Fruit fly (Drosophila melanogaster) whole organism, adult: ENCODE measurements around the gene Sema1a.

Experiments
- bab1 ChIP-seq: fragments of 200-800 bp; sonication (Bioruptor generic); optimal IDR thresholded peaks from 3 replicates; lab custom pipeline; 2019; ENCODE audit warnings: missing biosample characterization, mild to moderate bottlenecking, missing genetic modification characterization, moderate library complexity
- cic ChIP-seq: fragments of 200-800 bp; sonication (Bioruptor generic); optimal IDR thresholded peaks from 2 replicates; lab custom pipeline; 2017; ENCODE audit warnings: missing biosample characterization, mild to moderate bottlenecking, missing genetic modification characterization, moderate library complexity
- cnc ChIP-seq, 2 experiments: fragments of >200 bp; optimal IDR thresholded peaks; 2 replicates each; lab custom pipeline; 2017
- tj ChIP-seq: fragments of 200-800 bp; sonication (Bioruptor generic); optimal IDR thresholded peaks from 3 replicates; lab custom pipeline; 2017; ENCODE audit warnings: missing biosample characterization, mild to moderate bottlenecking, missing genetic modification characterization, moderate library complexity

DNA sequence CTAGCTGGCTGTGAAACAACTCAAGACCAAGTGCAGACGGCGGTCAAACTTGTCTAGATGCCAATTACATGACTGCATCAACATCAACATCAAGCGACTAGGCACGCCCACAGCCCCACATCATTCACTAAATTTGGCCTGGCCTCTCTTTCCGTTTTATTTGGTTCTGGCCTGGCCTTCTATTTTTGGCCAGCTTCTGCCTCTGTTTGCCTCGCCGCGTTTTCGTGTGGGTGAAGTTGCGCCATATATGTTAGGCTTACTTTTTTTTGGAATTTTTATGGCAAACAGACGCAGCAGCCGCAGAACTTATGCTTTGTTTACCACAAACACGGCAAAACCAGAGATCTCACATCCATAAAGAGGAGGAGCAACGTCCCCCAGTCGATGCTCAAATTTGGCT is 173.5 kb downstream of the Sema1a start:
- TF ChIP-seq bab1 (GFP tag; lab: Kevin White, UChicago) = no peak
- no peak for TF ChIP-seq cnc (optimal IDR thresholded peaks at IDR 0.05; lab: Kevin White, UChicago)
- TF ChIP-seq tj = no peak
- TF ChIP-seq cic (GFP tag; lab: Kevin White, UChicago) = no peak
